Worm (Caenorhabditis elegans) whole organism, young adult: Measurements from ENCODE around the gene nspf-3.

Source experiments
- B0261.1 ChIP-seq: sonication (generic microtip); optimal IDR thresholded peaks from 2 replicates; lab custom pipeline; 2016; ENCODE audit warnings: mild to moderate bottlenecking, missing genetic modification characterization, moderate library complexity, missing compliant biosample characterization
- F23B12.7 ChIP-seq: sonication (generic microtip); optimal IDR thresholded peaks from 2 replicates; lab custom pipeline; 2017; ENCODE audit warnings: missing genetic modification characterization, mild to moderate bottlenecking, missing compliant biosample characterization, antibody characterized with exemption, moderate library complexity; ENCODE audit not compliant: insufficient read depth
- F39B2.1 ChIP-seq: fragments of 200-800 bp; sonication (Bioruptor generic); IDR thresholded peaks from 2 replicates; pipeline ENCODE4 v1.3.6; 2022; ENCODE audit warnings: missing genetic modification reagents, missing genetic modification characterization, missing compliant biosample characterization
- F57A8.1 ChIP-seq: fragments of 200-800 bp; sonication (Bioruptor generic); optimal IDR thresholded peaks from 2 replicates; lab custom pipeline; 2018; ENCODE audit warnings: mild to moderate bottlenecking, missing genetic modification characterization, moderate library complexity, missing compliant biosample characterization
- Y67H2A.10 ChIP-seq: fragments of 200-800 bp; sonication (Bioruptor generic); conservative IDR thresholded peaks from 2 replicates; pipeline ENCODE4 v1.3.6; 2022; ENCODE audit warnings: missing genetic modification reagents, missing genetic modification characterization, missing compliant biosample characterization
- ZK185.1 ChIP-seq: sonication (generic microtip); optimal IDR thresholded peaks from 2 replicates; lab custom pipeline; 2016; ENCODE audit warnings: mild to moderate bottlenecking, missing genetic modification characterization, missing compliant biosample characterization; ENCODE audit not compliant: poor library complexity, severe bottlenecking
- atf-7 ChIP-seq: sonication (generic microtip); optimal IDR thresholded peaks from 2 replicates; lab custom pipeline; 2017; ENCODE audit warnings: mild to moderate bottlenecking, missing genetic modification characterization, missing compliant biosample characterization
- athp-1 ChIP-seq: sonication (generic microtip); optimal IDR thresholded peaks from 2 replicates; lab custom pipeline; 2017; ENCODE audit warnings: mild to moderate bottlenecking, missing genetic modification characterization, missing compliant biosample characterization
- cebp-1 ChIP-seq, 2 experiments: fragments of 200-800 bp in 1 of 2; sonication (Bioruptor generic) in 1 of 2; sonication (generic microtip) in 1 of 2; IDR thresholded peaks in 1 of 2; optimal IDR thresholded peaks in 1 of 2; 2 replicates each; pipeline versions ENCODE4 v1.3.6 to Lab custom; 2017 to 2022; ENCODE audit warnings: missing compliant biosample characterization in 2 of 2, missing genetic modification characterization in 2 of 2, mild to moderate bottlenecking in 1 of 2, missing genetic modification reagents in 1 of 2, moderate library complexity in 1 of 2
- ceh-100 ChIP-seq: fragments of 200-800 bp; sonication (Bioruptor generic); IDR thresholded peaks from 2 replicates; pipeline ENCODE4 v1.3.6; 2022; ENCODE audit warnings: missing genetic modification reagents, missing genetic modification characterization, missing compliant biosample characterization
- dox-1 ChIP-seq: fragments of 200-800 bp; sonication (Bioruptor generic); IDR thresholded peaks from 2 replicates; pipeline ENCODE4 v1.3.6; 2022; ENCODE audit warnings: missing genetic modification reagents, missing genetic modification characterization, missing compliant biosample characterization
- fkh-3 ChIP-seq: sonication (generic microtip); optimal IDR thresholded peaks from 2 replicates; lab custom pipeline; 2016; ENCODE audit warnings: mild to moderate bottlenecking, missing genetic modification characterization, missing compliant biosample characterization
- gei-17 ChIP-seq: fragments of 200-800 bp; sonication (Bioruptor generic); optimal IDR thresholded peaks from 2 replicates; lab custom pipeline; 2018; ENCODE audit warnings: mild to moderate bottlenecking, missing genetic modification characterization, missing compliant biosample characterization
- hlh-12 ChIP-seq: sonication (generic microtip); optimal IDR thresholded peaks from 2 replicates; lab custom pipeline; 2016; ENCODE audit warnings: missing genetic modification characterization, missing compliant biosample characterization
- hlh-26 ChIP-seq: fragments of 200-800 bp; sonication (Bioruptor generic); conservative IDR thresholded peaks from 2 replicates; pipeline ENCODE4 v1.3.6; 2022; ENCODE audit warnings: missing genetic modification reagents, missing genetic modification characterization, missing compliant biosample characterization
- hsf-1 ChIP-seq: fragments of 200-800 bp; sonication (Bioruptor generic); IDR thresholded peaks from 2 replicates; pipeline ENCODE4 v1.3.6; 2022; ENCODE audit warnings: missing genetic modification reagents, missing genetic modification characterization, missing compliant biosample characterization
- let-607 ChIP-seq, 2 experiments: fragments of 200-800 bp in 1 of 2; sonication (Bioruptor generic) in 1 of 2; sonication (generic microtip) in 1 of 2; optimal IDR thresholded peaks; 2 replicates each; lab custom pipeline; 2016 to 2018; ENCODE audit warnings: mild to moderate bottlenecking in 2 of 2, missing compliant biosample characterization in 2 of 2, missing genetic modification characterization in 2 of 2, moderate library complexity in 2 of 2, missing genotype in 1 of 2
- lsl-1 ChIP-seq: fragments of 200-800 bp; sonication (Bioruptor generic); optimal IDR thresholded peaks from 2 replicates; lab custom pipeline; 2018; ENCODE audit warnings: mild to moderate bottlenecking, missing genetic modification characterization, moderate library complexity, missing compliant biosample characterization
- madf-6 ChIP-seq: fragments of 200-800 bp; sonication (Bioruptor generic); IDR thresholded peaks from 2 replicates; pipeline ENCODE4 v1.3.6; 2022; ENCODE audit warnings: missing genetic modification reagents, missing genetic modification characterization, missing compliant biosample characterization
- mcd-1 ChIP-seq: fragments of 200-800 bp; sonication (Bioruptor generic); IDR thresholded peaks from 2 replicates; pipeline ENCODE4 v1.3.6; 2022; ENCODE audit warnings: missing genetic modification reagents, missing genetic modification characterization, missing compliant biosample characterization
- mel-28 ChIP-seq: sonication (generic microtip); optimal IDR thresholded peaks from 2 replicates; lab custom pipeline; 2016; ENCODE audit warnings: borderline replicate concordance, mild to moderate bottlenecking, missing genetic modification characterization, missing compliant biosample characterization
- mxl-1 ChIP-seq: sonication (generic microtip); optimal IDR thresholded peaks from 2 replicates; lab custom pipeline; 2016; ENCODE audit warnings: missing genetic modification characterization, missing compliant biosample characterization
- nhr-27 ChIP-seq: fragments of 200-800 bp; sonication (Bioruptor generic); optimal IDR thresholded peaks from 2 replicates; lab custom pipeline; 2018; ENCODE audit warnings: mild to moderate bottlenecking, missing genetic modification characterization, moderate library complexity, missing compliant biosample characterization
- nhr-80 ChIP-seq: sonication (generic microtip); optimal IDR thresholded peaks from 2 replicates; lab custom pipeline; 2016; ENCODE audit warnings: missing genetic modification characterization, missing compliant biosample characterization
- nhr-90 ChIP-seq: sonication (generic microtip); optimal IDR thresholded peaks from 2 replicates; lab custom pipeline; 2016; ENCODE audit warnings: missing genotype, mild to moderate bottlenecking, missing genetic modification characterization, missing compliant biosample characterization
- rcor-1 ChIP-seq: fragments of 200-800 bp; sonication (Bioruptor generic); IDR thresholded peaks from 2 replicates; pipeline ENCODE4 v1.3.6; 2022; ENCODE audit warnings: missing genetic modification reagents, missing genetic modification characterization, missing compliant biosample characterization
- repo-1 ChIP-seq: sonication (generic microtip); optimal IDR thresholded peaks from 2 replicates; lab custom pipeline; 2017; ENCODE audit warnings: mild to moderate bottlenecking, missing genetic modification characterization, missing compliant biosample characterization
- rpc-1 ChIP-seq, 2 experiments: fragments of 150-350 bp in 1 of 2; sonication (generic microtip) in 1 of 2; optimal IDR thresholded peaks; 2 replicates each; lab custom pipeline; 2014 to 2018; ENCODE audit warnings: missing biosample characterization in 1 of 2, missing genetic modification characterization in 1 of 2, missing genetic modification reagents in 1 of 2, missing genotype in 1 of 2
- sea-2 ChIP-seq: fragments of 200-800 bp; sonication (Bioruptor generic); IDR thresholded peaks from 2 replicates; pipeline ENCODE4 v1.3.6; 2022; ENCODE audit warnings: missing genetic modification characterization, missing compliant biosample characterization
- snpc-4 ChIP-seq, 5 experiments: fragments of 150-350 bp in 1 of 5; sonication (generic microtip) in 4 of 5; optimal IDR thresholded peaks; 2 replicates each; lab custom pipeline; 2014 to 2018; ENCODE audit warnings: missing genetic modification characterization in 5 of 5, missing biosample characterization in 3 of 5, antibody characterized with exemption in 2 of 5, mild to moderate bottlenecking in 2 of 5, missing compliant biosample characterization in 2 of 5, missing genotype in 2 of 5, moderate library complexity in 2 of 5, missing genetic modification reagents in 1 of 5
- tbp1 ChIP-seq: fragments of 200-800 bp; sonication (Bioruptor generic); optimal IDR thresholded peaks from 2 replicates; lab custom pipeline; 2018; ENCODE audit warnings: mild to moderate bottlenecking, missing genetic modification characterization, missing compliant biosample characterization
- tbx-9 ChIP-seq: sonication (generic microtip); optimal IDR thresholded peaks from 2 replicates; lab custom pipeline; 2016; ENCODE audit warnings: borderline replicate concordance, missing genetic modification characterization, inconsistent platforms, missing compliant biosample characterization
- unc-130 ChIP-seq: sonication (generic microtip); optimal IDR thresholded peaks from 2 replicates; lab custom pipeline; 2016; ENCODE audit warnings: missing genetic modification reagents, missing genetic modification characterization, missing compliant biosample characterization
- unc-62 ChIP-seq: fragments of 150-350 bp; optimal IDR thresholded peaks from 2 replicates; lab custom pipeline; 2014; ENCODE audit warnings: missing biosample characterization, missing genetic modification reagents, missing genetic modification characterization
- zim-3 ChIP-seq: sonication (generic microtip); optimal IDR thresholded peaks from 2 replicates; lab custom pipeline; 2017; ENCODE audit warnings: mild to moderate bottlenecking, missing genetic modification characterization, moderate library complexity, missing compliant biosample characterization
- ztf-22 ChIP-seq: fragments of 200-800 bp; sonication (Bioruptor generic); optimal IDR thresholded peaks from 2 replicates; lab custom pipeline; 2018; ENCODE audit warnings: mild to moderate bottlenecking, missing genetic modification characterization, moderate library complexity, missing compliant biosample characterization
- ztf-25 ChIP-seq: fragments of 200-800 bp; sonication (Bioruptor generic); IDR thresholded peaks from 2 replicates; pipeline ENCODE4 v1.3.6; 2022; ENCODE audit warnings: missing genetic modification reagents, missing genetic modification characterization, missing compliant biosample characterization
- ztf-3 ChIP-seq: fragments of 200-800 bp; sonication (Bioruptor generic); optimal IDR thresholded peaks from 2 replicates; lab custom pipeline; 2018; ENCODE audit warnings: mild to moderate bottlenecking, missing genetic modification characterization, missing compliant biosample characterization

nspf-3 gene

DNA sequence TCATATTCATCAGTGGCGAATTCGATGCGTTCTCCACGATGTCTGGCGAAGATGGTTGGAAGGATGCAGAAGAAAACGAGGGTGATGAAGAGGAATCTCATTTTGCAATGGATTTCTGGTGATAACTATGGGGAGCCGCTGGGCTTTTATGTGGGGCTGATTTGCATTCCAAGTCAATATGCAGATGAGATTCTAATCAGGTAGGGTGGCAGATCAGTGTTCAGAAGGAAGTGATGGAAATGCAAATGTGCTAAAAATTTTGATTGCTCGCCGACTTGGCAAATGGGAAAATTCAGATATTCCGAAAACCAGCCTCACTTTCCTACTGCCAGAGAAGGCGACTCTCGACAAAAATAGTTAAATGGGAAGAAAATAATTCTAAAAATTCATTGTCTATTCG lies at the start of gene nspf-3:
TSS of gene nspf-3 (minus strand) at position 101 of the 400 bp plus-strand sequence.
- TF ChIP-seq let-607 (tag; optimal IDR thresholded peaks at IDR 0.05; lab: Kevin White, UChicago) = no peak
- no peak for TF ChIP-seq snpc-4 (GFP tag; optimal IDR thresholded peaks at IDR 0.05; lab: Kevin White, UChicago)
- TF ChIP-seq snpc-4 (tag; optimal IDR thresholded peaks at IDR 0.05; lab: Kevin White, UChicago) = no peak
- TF ChIP-seq tbx-9 = no peak
- no peak for TF ChIP-seq zim-3
- TF ChIP-seq mcd-1 (GFP tag; lab: Robert Waterston, UW) = no peak
- no peak for TF ChIP-seq F39B2.1
- no peak for TF ChIP-seq athp-1 (tag; lab: Kevin White, UChicago)
- no peak for TF ChIP-seq nhr-27 (tag; lab: Kevin White, UChicago)
- no peak for TF ChIP-seq sea-2 (GFP tag; lab: Robert Waterston, UW)
- no peak for TF ChIP-seq F57A8.1 (GFP tag; lab: Kevin White, UChicago)
- no peak for TF ChIP-seq madf-6
- TF ChIP-seq tbp1 (GFP tag; lab: Kevin White, UChicago) = no peak
- no peak for TF ChIP-seq F23B12.7
- no peak for TF ChIP-seq ztf-3 (GFP tag; lab: Kevin White, UChicago)
- no peak for TF ChIP-seq rcor-1 (GFP tag; lab: Robert Waterston, UW)
- no peak for TF ChIP-seq Y67H2A.10 (GFP tag; lab: Robert Waterston, UW)
- no peak for TF ChIP-seq repo-1 (tag; lab: Kevin White, UChicago)
- TF ChIP-seq unc-62 (GFP tag; lab: Kevin White, UChicago) = no peak
- no peak for TF ChIP-seq ztf-25
- no peak for TF ChIP-seq fkh-3 (tag; lab: Kevin White, UChicago)

DNA sequence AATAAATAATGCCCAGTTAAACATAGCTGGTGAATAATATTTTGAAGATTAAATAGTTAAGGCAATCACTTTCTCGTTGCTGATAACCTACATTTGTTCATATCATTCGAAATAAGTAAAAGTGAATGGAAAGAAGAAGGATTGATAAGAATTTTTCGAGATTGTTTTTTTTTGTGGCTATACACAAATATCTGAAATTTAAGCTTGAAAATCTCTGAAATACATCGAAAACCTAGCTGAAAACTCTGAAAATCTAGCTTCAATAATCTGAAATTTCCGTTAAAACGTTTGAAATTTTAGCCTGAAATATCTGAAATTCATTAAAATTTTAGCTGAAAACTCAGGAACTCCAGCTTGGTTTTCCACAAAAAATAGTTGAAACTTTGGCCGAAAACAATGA lies 49.6 kb upstream of the nspf-3 start, which contains the start of gene T05A8.6:
TSS of gene T05A8.6 (minus strand) at position 101 of the 400 bp plus-strand sequence.
- TF ChIP-seq mel-28 (no peak), unc-130 (no peak), dox-1 (no peak), hlh-26 (GFP tag; lab: Robert Waterston, UW) (no peak), hsf-1 (GFP tag; lab: Robert Waterston, UW) (no peak), nhr-80 (tag; lab: Kevin White, UChicago) (no peak), cebp-1 (GFP tag; IDR thresholded peaks at IDR 0.05; lab: Robert Waterston, UW) (no peak), cebp-1 (tag; optimal IDR thresholded peaks at IDR 0.05; lab: Kevin White, UChicago) (no peak), lsl-1 (GFP tag; lab: Kevin White, UChicago) (no peak), F39B2.1 (no peak), rpc-1 (optimal IDR thresholded peaks at IDR 0.05; lab: Kevin White, UChicago) (no peak), rpc-1 (tag; optimal IDR thresholded peaks at IDR 0.05; lab: Kevin White, UChicago) (no peak), B0261.1 (no peak), ZK185.1 (tag; lab: Kevin White, UChicago) (no peak), ztf-22 (GFP tag; lab: Kevin White, UChicago) (no peak), gei-17 (GFP tag; lab: Kevin White, UChicago) (no peak), madf-6 (no peak), hlh-12 (tag; lab: Kevin White, UChicago) (no peak), ceh-100 (GFP tag; lab: Robert Waterston, UW) (no peak), atf-7 (tag; lab: Kevin White, UChicago) (no peak), mxl-1 (tag; lab: Kevin White, UChicago) (no peak), nhr-90 (tag; lab: Kevin White, UChicago) (no peak)
